Worm (Caenorhabditis elegans): ENCODE measurements around the gene gana-1.

Gene gana-1

ce11 chrV:12039755-12040154 is 47.3 kb upstream of the gana-1 start:
- TF ChIP-seq mcd-1 (GFP tag; IDR thresholded peaks at IDR 0.05), result 0 out of 2 replicates have a peak, but pooled peaks have one; percentile 23
- TF ChIP-seq egl-18 (GFP tag; IDR thresholded peaks at IDR 0.05), result no peak
- TF ChIP-seq cebp-2 (GFP tag; IDR thresholded peaks at IDR 0.05), result 0 out of 2 replicates have a peak, but pooled peaks have one; percentile 40
- no peak for TF ChIP-seq let-607 (tag; optimal IDR thresholded peaks at IDR 0.05)
- peak; percentile 84 for TF ChIP-seq zfh-2 (GFP tag; conservative IDR thresholded peaks at IDR 0.05)
- TF ChIP-seq ZK185.1 (tag; optimal IDR thresholded peaks at IDR 0.05; ENCODE audit: poor library complexity, severe bottlenecking), result no peak
- 0 out of 2 replicates have a peak, but pooled peaks have one; percentile 25 for TF ChIP-seq nfyb-1 (GFP tag; IDR thresholded peaks at IDR 0.05)
- TF ChIP-seq nhr-27 (tag; optimal IDR thresholded peaks at IDR 0.05), result no peak

- no peak for TF ChIP-seq lag-1 (GFP tag; IDR thresholded peaks at IDR 0.05)
- peak; percentile 86 for TF ChIP-seq attf-5 (GFP tag; optimal IDR thresholded peaks at IDR 0.05)
- peak; percentile 85 for TF ChIP-seq mcd-1 (GFP tag; IDR thresholded peaks at IDR 0.05)
- peak; percentile 60; the same call in 1 of the 2 replicates for TF ChIP-seq madf-6 (GFP tag; IDR thresholded peaks at IDR 0.05)
- TF ChIP-seq dpl-1 (GFP tag; optimal IDR thresholded peaks at IDR 0.05), result peak; percentile 81
- peak; percentile 88 for TF ChIP-seq lin-54 (GFP tag; optimal IDR thresholded peaks at IDR 0.05)
- TF ChIP-seq die-1 (tag; optimal IDR thresholded peaks at IDR 0.05), result no peak
- no peak for TF ChIP-seq ZK185.1 (tag; optimal IDR thresholded peaks at IDR 0.05; ENCODE audit: poor library complexity, severe bottlenecking)
- TF ChIP-seq snpc-3.4 (tag; optimal IDR thresholded peaks at IDR 0.05), result peak; percentile 39
- TF ChIP-seq F33H1.4 (GFP tag; IDR thresholded peaks at IDR 0.05), result peak; percentile 11; the same call in 1 of the 2 replicates
- TF ChIP-seq mes-4 (tag; optimal IDR thresholded peaks at IDR 0.05), result no peak
- no peak for TF ChIP-seq F23B12.7 (tag; optimal IDR thresholded peaks at IDR 0.05; ENCODE audit: insufficient read depth)
- no peak for TF ChIP-seq attf-3 (GFP tag; conservative IDR thresholded peaks at IDR 0.05)
- TF ChIP-seq B0035.1 (tag; optimal IDR thresholded peaks at IDR 0.05), result no peak
- no peak for TF ChIP-seq madf-3 (GFP tag; IDR thresholded peaks at IDR 0.05)
- peak; percentile 86 for TF ChIP-seq efl-1 (GFP tag; optimal IDR thresholded peaks at IDR 0.05)
- no peak for TF ChIP-seq snpc-4 (GFP tag; optimal IDR thresholded peaks at IDR 0.05)
- peak in 2 of 4 experiments; percentile 5 to 40 for TF ChIP-seq snpc-4 (tag; optimal IDR thresholded peaks at IDR 0.05)
- peak; percentile 44; the same call in 1 of the 2 replicates for TF ChIP-seq dox-1 (GFP tag; IDR thresholded peaks at IDR 0.05)
- TF ChIP-seq lsl-1 (GFP tag; optimal IDR thresholded peaks at IDR 0.05), result peak; percentile 21
- peak in 1 of 3 experiments; percentile 55 for TF ChIP-seq lin-35 (GFP tag; optimal IDR thresholded peaks at IDR 0.05)
- no peak for TF ChIP-seq hlh-26 (GFP tag; conservative IDR thresholded peaks at IDR 0.05)
- no peak for TF ChIP-seq ztf-22 (GFP tag; optimal IDR thresholded peaks at IDR 0.05)
- no peak for TF ChIP-seq F52B5.7 (tag; optimal IDR thresholded peaks at IDR 0.05)
- no peak for TF ChIP-seq mxl-1 (tag; optimal IDR thresholded peaks at IDR 0.05)
- no peak for TF ChIP-seq nfya-1 (tag; optimal IDR thresholded peaks at IDR 0.05; ENCODE audit: borderline replicate concordance, insufficient read depth)
- TF ChIP-seq athp-1 (tag; optimal IDR thresholded peaks at IDR 0.05), result peak; percentile 14
- TF ChIP-seq akir-1 (GFP tag; optimal IDR thresholded peaks at IDR 0.05), result no peak
- TF ChIP-seq unc-62 (GFP tag; optimal IDR thresholded peaks at IDR 0.05), result no peak
- no peak for TF ChIP-seq ets-4 (GFP tag; optimal IDR thresholded peaks at IDR 0.05)
Measured at ce11 chrV:12040823-12041606, 46.0 kb upstream of the gana-1 start, which contains the start of the genes kup-1 and F10C2.4. Gene kup-1 (minus strand): TSS chrV:12040873. Gene F10C2.4 (plus strand): TSS chrV:12041556.

Data from whole organism, young adult.